Worm (Caenorhabditis elegans): ENCODE measurements around the gene T19D7.6.

The T19D7.6 gene

ce11 chrX:691613-692012, 21.0 kb upstream of the T19D7.6 start, which contains the start of gene ncam-1:
Gene ncam-1 (plus strand): TSS chrX:691913.
- TF ChIP-seq unc-62 (GFP tag; optimal IDR thresholded peaks at IDR 0.05) (no peak), drap-1 (GFP tag; optimal IDR thresholded peaks at IDR 0.05) (no peak), unc-120 (tag; optimal IDR thresholded peaks at IDR 0.05; ENCODE audit: poor library complexity, severe bottlenecking) (no peak), nhr-12 (tag; optimal IDR thresholded peaks at IDR 0.05) (no peak), lin-32 (GFP tag; optimal IDR thresholded peaks at IDR 0.05) (no peak), lin-13 (tag; optimal IDR thresholded peaks at IDR 0.05) (no peak), nhr-76 (tag; optimal IDR thresholded peaks at IDR 0.05) (no peak)

- TF ChIP-seq bed-3 (GFP tag; optimal IDR thresholded peaks at IDR 0.05) = no peak
- no peak for TF ChIP-seq mep-1 (tag; optimal IDR thresholded peaks at IDR 0.05)
- TF ChIP-seq ces-1 (GFP tag; optimal IDR thresholded peaks at IDR 0.05) = peak; percentile 27
These were observed 18.0 kb upstream of the T19D7.6 start for ce11 chrX:688602-689001.

ce11 chrX:682691-683090, 12.1 kb upstream of the T19D7.6 start, which contains the start of gene Y9C12A.1:
Gene Y9C12A.1 (minus strand): TSS chrX:682791.
- TF ChIP-seq lsy-2 (tag; optimal IDR thresholded peaks at IDR 0.05) (no peak), tbx-8 (GFP tag; optimal IDR thresholded peaks at IDR 0.05) (no peak)

ce11 chrX:681413-681812, 10.8 kb upstream of the T19D7.6 start:
- no peak for TF ChIP-seq unc-120 (tag; optimal IDR thresholded peaks at IDR 0.05; ENCODE audit: poor library complexity, severe bottlenecking)
- no peak for TF ChIP-seq nhr-2 (tag; optimal IDR thresholded peaks at IDR 0.05)

ce11 chrX:680920-681319, 10.3 kb upstream of the T19D7.6 start, which contains the start of gene T19D7.7:
Gene T19D7.7 (minus strand): TSS chrX:681020.
- no peak for TF ChIP-seq ham-2 (GFP tag; optimal IDR thresholded peaks at IDR 0.05)
- no peak for TF ChIP-seq nhr-12 (tag; optimal IDR thresholded peaks at IDR 0.05)
- TF ChIP-seq sem-2 (GFP tag; optimal IDR thresholded peaks at IDR 0.05) = no peak
- no peak for TF ChIP-seq mls-2 (tag; optimal IDR thresholded peaks at IDR 0.05)
- no peak for TF ChIP-seq mep-1 (tag; optimal IDR thresholded peaks at IDR 0.05)
- no peak for TF ChIP-seq hlh-1 (tag; optimal IDR thresholded peaks at IDR 0.05)

ce11 chrX:671807-672206, 1.2 kb upstream of the T19D7.6 start, which contains the start of gene lgc-32:
Gene lgc-32 (plus strand): TSS chrX:672107.
- TF ChIP-seq hlh-1 (tag; optimal IDR thresholded peaks at IDR 0.05) = no peak
- no peak for TF ChIP-seq ceh-43 (GFP tag; optimal IDR thresholded peaks at IDR 0.05)
- TF ChIP-seq tbx-8 (GFP tag; optimal IDR thresholded peaks at IDR 0.05) = no peak
- no peak for TF ChIP-seq zip-8 (tag; optimal IDR thresholded peaks at IDR 0.05)
- TF ChIP-seq sptf-1 (tag; optimal IDR thresholded peaks at IDR 0.05) = no peak
- no peak for TF ChIP-seq pha-4 (tag; optimal IDR thresholded peaks at IDR 0.05)
- no peak for TF ChIP-seq nhr-76 (tag; optimal IDR thresholded peaks at IDR 0.05)
- TF ChIP-seq mab-5 (tag; optimal IDR thresholded peaks at IDR 0.05) = no peak
- TF ChIP-seq ztf-11 (tag; optimal IDR thresholded peaks at IDR 0.05) = no peak
- TF ChIP-seq mls-2 (tag; optimal IDR thresholded peaks at IDR 0.05) = no peak
- TF ChIP-seq cnd-1 (tag; optimal IDR thresholded peaks at IDR 0.05) = no peak
- TF ChIP-seq blmp-1 (tag; optimal IDR thresholded peaks at IDR 0.05) = no peak

- TF ChIP-seq ceh-83 (GFP tag; optimal IDR thresholded peaks at IDR 0.05) (no peak), ztf-11 (tag; optimal IDR thresholded peaks at IDR 0.05) (no peak), snpc-4 (tag; optimal IDR thresholded peaks at IDR 0.05) (no peak), nhr-12 (tag; optimal IDR thresholded peaks at IDR 0.05) (no peak), ces-1 (GFP tag; optimal IDR thresholded peaks at IDR 0.05) (no peak), unc-62 (GFP tag; optimal IDR thresholded peaks at IDR 0.05) (no peak), drap-1 (GFP tag; optimal IDR thresholded peaks at IDR 0.05) (no peak), elt-1 (tag; optimal IDR thresholded peaks at IDR 0.05; ENCODE audit: borderline replicate concordance, insufficient read depth) (no peak), hlh-1 (tag; optimal IDR thresholded peaks at IDR 0.05) (no peak), tbx-8 (GFP tag; optimal IDR thresholded peaks at IDR 0.05) (no peak), flh-1 (GFP tag; optimal IDR thresholded peaks at IDR 0.05) (no peak), mab-5 (tag; optimal IDR thresholded peaks at IDR 0.05) (no peak), sem-2 (GFP tag; optimal IDR thresholded peaks at IDR 0.05) (no peak), lin-13 (tag; optimal IDR thresholded peaks at IDR 0.05) (no peak), zip-8 (tag; optimal IDR thresholded peaks at IDR 0.05) (no peak), ham-2 (GFP tag; optimal IDR thresholded peaks at IDR 0.05) (no peak), bed-3 (GFP tag; optimal IDR thresholded peaks at IDR 0.05) (no peak), blmp-1 (tag; optimal IDR thresholded peaks at IDR 0.05) (no peak), ceh-39 (tag; optimal IDR thresholded peaks at IDR 0.05) (no peak), nhr-2 (tag; optimal IDR thresholded peaks at IDR 0.05) (no peak)
These were observed 4.5 kb downstream of the T19D7.6 start, which contains the start of gene T19D7.5 for ce11 chrX:666125-666524. Gene T19D7.5 (minus strand): TSS chrX:666225.

Measured in whole organism, mixed stage, embryonic.